Worm (Caenorhabditis elegans) whole organism, midembryonic: ENCODE data around the gene str-25.

ENCODE experiments used
- cog-1 ChIP-seq: sonication (generic microtip); optimal IDR thresholded peaks from 2 replicates; lab custom pipeline; 2016; ENCODE audit warnings: missing genetic modification characterization, missing compliant biosample characterization
- ref-1 ChIP-seq: fragments of 200-800 bp; sonication (Bioruptor generic); conservative IDR thresholded peaks from 2 replicates; pipeline ENCODE4 v1.3.6; 2022; ENCODE audit warnings: missing genetic modification reagents, missing genetic modification characterization, missing compliant biosample characterization
- ztf-29 ChIP-seq: fragments of 200-800 bp; sonication (Bioruptor generic); IDR thresholded peaks from 2 replicates; pipeline ENCODE4 v1.3.6; 2022; ENCODE audit warnings: missing genetic modification reagents, missing genetic modification characterization, missing compliant biosample characterization

str-25 gene

DNA sequence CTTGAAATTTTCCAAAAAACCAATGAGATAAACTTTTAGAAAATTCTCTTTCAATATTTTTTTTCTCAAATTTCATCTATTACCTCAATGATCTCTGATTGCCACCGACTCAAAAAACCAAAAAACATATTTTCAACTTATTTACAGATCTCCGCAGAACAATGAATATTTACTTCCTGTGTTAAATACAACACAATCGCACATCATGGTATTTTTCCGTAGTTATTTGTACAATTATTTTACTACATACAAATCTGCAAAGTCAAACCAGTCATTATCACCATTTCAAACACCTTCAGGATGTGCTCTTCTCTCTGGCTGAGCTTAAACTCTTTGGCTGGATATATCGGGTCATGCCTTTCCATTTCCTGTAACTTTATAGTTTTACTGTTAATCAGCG, 50.5 kb downstream of the str-25 start, which contains the start of gene str-108:
str-108 (plus strand) TSS at position 301 of the 400 bp plus-strand sequence.
- TF ChIP-seq cog-1 (tag; lab: Kevin White, UChicago): no peak
- no peak for TF ChIP-seq ref-1
- TF ChIP-seq ztf-29 (GFP tag; lab: Robert Waterston, UW): no peak
